Fruit fly (Drosophila melanogaster) whole organism, embryonic: Measurements from ENCODE around the gene Nf1.

ENCODE experiments used
- ATbp ChIP-seq: fragments of 200-800 bp; sonication (Bioruptor generic); optimal IDR thresholded peaks from 2 replicates; lab custom pipeline; 2017; ENCODE audit warnings: missing biosample characterization, mild to moderate bottlenecking, missing genetic modification characterization, missing genetic modification reagents
- BEAF-32 ChIP-seq: fragments of 200-800 bp; sonication (Bioruptor generic); optimal IDR thresholded peaks from 3 replicates; lab custom pipeline; 2017; ENCODE audit warnings: missing biosample characterization, missing genetic modification characterization, mild to moderate bottlenecking, moderate library complexity, missing genetic modification reagents
- C15 ChIP-seq: fragments of 200-800 bp; sonication (Bioruptor generic); IDR thresholded peaks from 3 replicates; pipeline ENCODE4 v1.3.6; 2022; ENCODE audit warnings: missing biosample characterization, missing genetic modification characterization
- CG1024 ChIP-seq: fragments of 200-800 bp; sonication (Bioruptor generic); IDR thresholded peaks from 2 replicates; pipeline ENCODE4 v1.3.6; 2022; ENCODE audit warnings: missing biosample characterization, missing genetic modification characterization
- CG11085 ChIP-seq: fragments of 200-800 bp; sonication (Bioruptor generic); IDR thresholded peaks from 2 replicates; pipeline ENCODE4 v1.3.6; 2022; ENCODE audit warnings: missing biosample characterization, missing genetic modification characterization
- CG1233 ChIP-seq: fragments of 200-800 bp; sonication (Bioruptor generic); optimal IDR thresholded peaks from 4 replicates; lab custom pipeline; 2018; ENCODE audit warnings: missing biosample characterization, mild to moderate bottlenecking, missing genetic modification characterization
- CG15514 ChIP-seq: fragments of 200-800 bp; sonication (Bioruptor generic); optimal IDR thresholded peaks from 3 replicates; lab custom pipeline; 2017; ENCODE audit warnings: missing biosample characterization, missing genetic modification characterization, mild to moderate bottlenecking, moderate library complexity, missing genetic modification reagents
- CG1647 ChIP-seq: fragments of 200-800 bp; sonication (Bioruptor generic); optimal IDR thresholded peaks from 3 replicates; lab custom pipeline; 2016; ENCODE audit warnings: missing biosample characterization, missing genetic modification characterization
- CG17359 ChIP-seq: fragments of 200-800 bp; sonication (Bioruptor generic); optimal IDR thresholded peaks from 3 replicates; lab custom pipeline; 2018; ENCODE audit warnings: missing biosample characterization, mild to moderate bottlenecking, missing genetic modification characterization, moderate library complexity
- CG18262 ChIP-seq: fragments of 200-800 bp; optimal IDR thresholded peaks from 3 replicates; lab custom pipeline; 2019; ENCODE audit warnings: missing biosample characterization, mild to moderate bottlenecking, missing genetic modification characterization, moderate library complexity
- CG30020 ChIP-seq: fragments of 200-800 bp; optimal IDR thresholded peaks from 2 replicates; lab custom pipeline; 2019; ENCODE audit warnings: missing biosample characterization, mild to moderate bottlenecking, missing genetic modification characterization, moderate library complexity
- CG3281 ChIP-seq: fragments of 200-800 bp; sonication (Bioruptor generic); optimal IDR thresholded peaks from 3 replicates; lab custom pipeline; 2017; ENCODE audit warnings: missing biosample characterization, mild to moderate bottlenecking, missing genetic modification characterization
- CG4707 ChIP-seq: fragments of 200-800 bp; sonication (Bioruptor generic); optimal IDR thresholded peaks from 2 replicates; lab custom pipeline; 2018; ENCODE audit warnings: missing biosample characterization, mild to moderate bottlenecking, missing genetic modification characterization, moderate library complexity
- CG5953 ChIP-seq: fragments of 200-800 bp; sonication (Bioruptor generic); IDR thresholded peaks from 2 replicates; pipeline ENCODE4 v1.3.6; 2022; ENCODE audit warnings: missing biosample characterization, missing genetic modification characterization
- CG6654 ChIP-seq: fragments of 200-800 bp; sonication (Bioruptor generic); optimal IDR thresholded peaks from 2 replicates; lab custom pipeline; 2017; ENCODE audit warnings: missing biosample characterization, mild to moderate bottlenecking, missing genetic modification characterization
- CG6689 ChIP-seq: fragments of 200-800 bp; sonication (Bioruptor generic); IDR thresholded peaks from 2 replicates; pipeline ENCODE4 v1.3.6; 2022; ENCODE audit warnings: missing biosample characterization, missing genetic modification characterization
- CG7786 ChIP-seq: fragments of 200-800 bp; sonication (Bioruptor generic); optimal IDR thresholded peaks from 2 replicates; lab custom pipeline; 2016; ENCODE audit warnings: missing biosample characterization, missing genetic modification characterization
- CG9797 ChIP-seq: fragments of 200-800 bp; sonication (Bioruptor generic); optimal IDR thresholded peaks from 3 replicates; lab custom pipeline; 2018; ENCODE audit warnings: missing biosample characterization, mild to moderate bottlenecking, missing genetic modification characterization
- CoRest ChIP-seq: fragments of 200-800 bp; sonication (Bioruptor generic); optimal IDR thresholded peaks from 3 replicates; lab custom pipeline; 2018; ENCODE audit warnings: missing biosample characterization, mild to moderate bottlenecking, missing genetic modification characterization, moderate library complexity
- D19B ChIP-seq: fragments of 200-800 bp; sonication (Bioruptor generic); optimal IDR thresholded peaks from 2 replicates; lab custom pipeline; 2017; ENCODE audit warnings: missing biosample characterization, mild to moderate bottlenecking, missing genetic modification characterization
- Deaf1 ChIP-seq: fragments of 200-800 bp; optimal IDR thresholded peaks from 3 replicates; lab custom pipeline; 2019; ENCODE audit warnings: missing biosample characterization, mild to moderate bottlenecking, missing genetic modification characterization, moderate library complexity
- Doc2 ChIP-seq: fragments of 200-800 bp; sonication (Bioruptor generic); IDR thresholded peaks from 2 replicates; pipeline ENCODE4 v1.3.6; 2022; ENCODE audit warnings: missing biosample characterization, missing genetic modification characterization
- ERR ChIP-seq: fragments of 200-800 bp; sonication (Bioruptor generic); optimal IDR thresholded peaks from 2 replicates; lab custom pipeline; 2016; ENCODE audit warnings: missing biosample characterization, missing genetic modification characterization
- HHEX ChIP-seq: fragments of 200-800 bp; sonication (Bioruptor generic); optimal IDR thresholded peaks from 3 replicates; lab custom pipeline; 2017; ENCODE audit warnings: missing biosample characterization, mild to moderate bottlenecking, missing genetic modification characterization, missing genetic modification reagents
- HLH54F ChIP-seq: fragments of 200-800 bp; sonication (Bioruptor generic); optimal IDR thresholded peaks from 3 replicates; lab custom pipeline; 2016; ENCODE audit warnings: missing biosample characterization, missing genetic modification characterization
- Hr39 ChIP-seq: fragments of >200 bp; optimal IDR thresholded peaks from 2 replicates; lab custom pipeline; 2017
- Hsf ChIP-seq: fragments of 200-800 bp; sonication (Bioruptor generic); optimal IDR thresholded peaks from 3 replicates; lab custom pipeline; 2016; ENCODE audit warnings: missing biosample characterization, missing genetic modification characterization
- MESR4 ChIP-seq: fragments of 200-800 bp; sonication (Bioruptor generic); optimal IDR thresholded peaks from 2 replicates; lab custom pipeline; 2018; ENCODE audit warnings: missing biosample characterization, mild to moderate bottlenecking, missing genetic modification characterization, moderate library complexity
- NK7.1 ChIP-seq: fragments of 200-800 bp; sonication (Bioruptor generic); optimal IDR thresholded peaks from 3 replicates; lab custom pipeline; 2016; ENCODE audit warnings: missing biosample characterization, missing genetic modification characterization
- Rfx ChIP-seq: fragments of 200-800 bp; sonication (Bioruptor generic); IDR thresholded peaks from 2 replicates; pipeline ENCODE4 v1.3.6; 2022; ENCODE audit warnings: missing biosample characterization, missing genetic modification characterization
- Taf1 ChIP-seq: fragments of 200-800 bp; sonication (Bioruptor generic); IDR thresholded peaks from 2 replicates; pipeline ENCODE4 v1.3.6; 2022; ENCODE audit warnings: missing biosample characterization, missing genetic modification characterization
- YL-1 ChIP-seq: fragments of 200-800 bp; sonication (Bioruptor generic); optimal IDR thresholded peaks from 3 replicates; lab custom pipeline; 2017; ENCODE audit warnings: missing biosample characterization, mild to moderate bottlenecking, missing genetic modification characterization
- caup ChIP-seq: fragments of 200-800 bp; sonication (Bioruptor generic); optimal IDR thresholded peaks from 3 replicates; lab custom pipeline; 2017; ENCODE audit warnings: missing biosample characterization, mild to moderate bottlenecking, missing genetic modification characterization, moderate library complexity; ENCODE audit not compliant: severe bottlenecking
- cg ChIP-seq: fragments of 200-800 bp; sonication (Bioruptor generic); optimal IDR thresholded peaks from 3 replicates; lab custom pipeline; 2019; ENCODE audit warnings: missing biosample characterization, mild to moderate bottlenecking, missing genetic modification characterization, moderate library complexity
- corto ChIP-seq: fragments of 200-800 bp; sonication (Bioruptor generic); optimal IDR thresholded peaks from 2 replicates; lab custom pipeline; 2016; ENCODE audit warnings: missing biosample characterization, mild to moderate bottlenecking, missing genetic modification characterization, moderate library complexity
- disco-r ChIP-seq: fragments of 200-800 bp; sonication (Bioruptor generic); optimal IDR thresholded peaks from 2 replicates; lab custom pipeline; 2016; ENCODE audit warnings: missing biosample characterization, missing genetic modification characterization
- ewg ChIP-seq: fragments of 200-800 bp; sonication (Bioruptor generic); optimal IDR thresholded peaks from 3 replicates; lab custom pipeline; 2017; ENCODE audit warnings: mild to moderate bottlenecking, missing biosample characterization, missing genetic modification reagents, missing genetic modification characterization
- eyg ChIP-seq: fragments of 200-800 bp; sonication (Bioruptor generic); optimal IDR thresholded peaks from 3 replicates; lab custom pipeline; 2016; ENCODE audit warnings: missing biosample characterization, missing genetic modification characterization
- ham ChIP-seq: fragments of 200-800 bp; sonication (Bioruptor generic); IDR thresholded peaks from 2 replicates; pipeline ENCODE4 v1.3.6; 2022; ENCODE audit warnings: missing biosample characterization, missing genetic modification characterization
- hb ChIP-seq: fragments of 200-800 bp; sonication (Bioruptor generic); IDR thresholded peaks from 3 replicates; pipeline ENCODE4 v1.3.6; 2022; ENCODE audit warnings: missing biosample characterization, missing genetic modification characterization; ENCODE audit not compliant: partially characterized antibody
- jigr1 ChIP-seq: fragments of 200-800 bp; sonication (Bioruptor generic); IDR thresholded peaks from 3 replicates; pipeline ENCODE4 v1.3.6; 2022; ENCODE audit warnings: missing biosample characterization, missing genetic modification characterization
- mam ChIP-seq: fragments of 200-800 bp; sonication (Bioruptor generic); optimal IDR thresholded peaks from 3 replicates; lab custom pipeline; 2016; ENCODE audit warnings: missing biosample characterization, missing genetic modification characterization
- nerfin-2 ChIP-seq: fragments of 200-800 bp; sonication (Bioruptor generic); IDR thresholded peaks from 2 replicates; pipeline ENCODE4 v1.3.6; 2022; ENCODE audit warnings: missing biosample characterization, missing genetic modification characterization; ENCODE audit not compliant: partially characterized antibody
- p53 ChIP-seq: fragments of 200-800 bp; sonication (Bioruptor generic); optimal IDR thresholded peaks from 2 replicates; lab custom pipeline; 2016; ENCODE audit warnings: missing biosample characterization, missing genetic modification characterization
- phol ChIP-seq: fragments of 200-800 bp; sonication (Bioruptor generic); optimal IDR thresholded peaks from 3 replicates; lab custom pipeline; 2018; ENCODE audit warnings: missing biosample characterization, mild to moderate bottlenecking, missing genetic modification characterization, moderate library complexity
- ro ChIP-seq: fragments of 200-800 bp; sonication (Bioruptor generic); IDR thresholded peaks from 2 replicates; pipeline ENCODE4 v1.3.6; 2022; ENCODE audit warnings: missing biosample characterization, missing genetic modification characterization
- schlank ChIP-seq: fragments of 200-800 bp; sonication (Bioruptor generic); optimal IDR thresholded peaks from 2 replicates; lab custom pipeline; 2018; ENCODE audit warnings: missing biosample characterization, mild to moderate bottlenecking, missing genetic modification characterization
- scrt ChIP-seq: fragments of 200-800 bp; sonication (Bioruptor generic); optimal IDR thresholded peaks from 2 replicates; lab custom pipeline; 2018; ENCODE audit warnings: missing biosample characterization, mild to moderate bottlenecking, missing genetic modification characterization, moderate library complexity
- trem ChIP-seq: fragments of 200-800 bp; optimal IDR thresholded peaks from 3 replicates; lab custom pipeline; 2019; ENCODE audit warnings: missing biosample characterization, mild to moderate bottlenecking, missing genetic modification characterization, moderate library complexity
- vvl ChIP-seq: fragments of 200-800 bp; sonication (Bioruptor generic); IDR thresholded peaks from 2 replicates; pipeline ENCODE4 v1.3.6; 2022; ENCODE audit warnings: missing biosample characterization, missing genetic modification characterization

Gene Nf1

dm6 chr3R:26014262-26014833, 31.5 kb downstream of the Nf1 start, which contains the start of gene Kaz-m1 (continued):
- TF ChIP-seq D19B (GFP tag; lab: Kevin White, UChicago) (no peak), CG6654 (GFP tag; lab: Kevin White, UChicago) (no peak), CG18262 (tag; lab: Kevin White, UChicago) (peak; percentile 80), caup (GFP tag; lab: Kevin White, UChicago) (no peak), CG30020 (tag; lab: Kevin White, UChicago) (peak; percentile 4), BEAF-32 (GFP tag; lab: Kevin White, UChicago) (no peak), CG9797 (GFP tag; lab: Kevin White, UChicago) (no peak), HLH54F (no peak), CoRest (peak; percentile 77), schlank (no peak), nerfin-2 (GFP tag; lab: Robert Waterston, UW) (no peak), Doc2 (GFP tag; lab: Robert Waterston, UW) (no peak), ERR (no peak), jigr1 (GFP tag; lab: Robert Waterston, UW) (no peak), MESR4 (no peak), p53 (GFP tag; lab: Kevin White, UChicago) (no peak), hb (GFP tag; lab: Robert Waterston, UW) (no peak), CG7786 (GFP tag; lab: Kevin White, UChicago) (no peak), ham (GFP tag; lab: Robert Waterston, UW) (no peak), Hsf (GFP tag; lab: Kevin White, UChicago) (no peak), disco-r (GFP tag; lab: Kevin White, UChicago) (no peak), ewg (GFP tag; lab: Kevin White, UChicago) (no peak), CG3281 (GFP tag; lab: Kevin White, UChicago) (peak; percentile 31), C15 (no peak), Deaf1 (peak; percentile 56), cg (GFP tag; lab: Kevin White, UChicago) (no peak), trem (tag; lab: Kevin White, UChicago) (peak; percentile 53), phol (tag; lab: Kevin White, UChicago) (peak; percentile 73), NK7.1 (GFP tag; lab: Kevin White, UChicago) (no peak), HHEX (GFP tag; lab: Kevin White, UChicago) (peak; percentile 40), Rfx (GFP tag; lab: Robert Waterston, UW) (peak; percentile 42; the same call in 1 of the 2 replicates), CG11085 (GFP tag; lab: Robert Waterston, UW) (no peak), CG4707 (GFP tag; lab: Kevin White, UChicago) (no peak), CG17359 (tag; lab: Kevin White, UChicago) (peak; percentile 59), corto (no peak), YL-1 (GFP tag; lab: Kevin White, UChicago) (no peak), scrt (no peak), CG5953 (no peak), CG1233 (GFP tag; lab: Kevin White, UChicago) (peak; percentile 16), CG1024 (no peak), ATbp (no peak), eyg (no peak), CG15514 (GFP tag; lab: Kevin White, UChicago) (no peak), ro (GFP tag; lab: Robert Waterston, UW) (no peak), Hr39 (lab: Kevin White, UChicago) (no peak), CG6689 (GFP tag; lab: Robert Waterston, UW) (0 out of 2 replicates have a peak, but pooled peaks have one; percentile 37), Taf1 (GFP tag; lab: Robert Waterston, UW) (0 out of 2 replicates have a peak, but pooled peaks have one; percentile 6), vvl (GFP tag; lab: Robert Waterston, UW) (peak; percentile 53; the same call in 1 of the 2 replicates), CG1647 (GFP tag; lab: Kevin White, UChicago) (no peak), mam (GFP tag; lab: Kevin White, UChicago) (no peak)
